Worm (Caenorhabditis elegans): ENCODE data around the gene sams-1.

ce11 chrX:11963659-11964058 is 2.1 kb upstream of the sams-1 start:
- TF ChIP-seq mes-2 (tag; optimal IDR thresholded peaks at IDR 0.05; ENCODE audit: poor library complexity, severe bottlenecking), result no peak
- no peak for TF ChIP-seq snpc-4 (tag; optimal IDR thresholded peaks at IDR 0.05)
- no peak for TF ChIP-seq lim-7 (GFP tag; IDR thresholded peaks at IDR 0.05)
- no peak for TF ChIP-seq nhr-48 (tag; optimal IDR thresholded peaks at IDR 0.05)
- TF ChIP-seq F10B5.3 (tag; optimal IDR thresholded peaks at IDR 0.05), result no peak
- no peak for TF ChIP-seq lin-39 (tag; optimal IDR thresholded peaks at IDR 0.05)
- TF ChIP-seq tra-1 (GFP tag; IDR thresholded peaks at IDR 0.05), result no peak
- TF ChIP-seq lin-13 (GFP tag; optimal IDR thresholded peaks at IDR 0.05), result no peak
- TF ChIP-seq F26F4.8 (GFP tag; conservative IDR thresholded peaks at IDR 0.05), result no peak

All from whole organism, L4 larva.